Worm (Caenorhabditis elegans): ENCODE data around the gene W08F4.13.

W08F4.13 gene

ce11 chrII:614701-615100, 30.1 kb downstream of the W08F4.13 start:
- no peak for TF ChIP-seq B0035.1 (tag; optimal IDR thresholded peaks at IDR 0.05)
- no peak for TF ChIP-seq mxl-1 (tag; optimal IDR thresholded peaks at IDR 0.05)
- TF ChIP-seq snpc-1.3 (tag; optimal IDR thresholded peaks at IDR 0.05; ENCODE audit: insufficient read depth): no peak
- TF ChIP-seq snpc-1.1 (tag; optimal IDR thresholded peaks at IDR 0.05; ENCODE audit: insufficient read depth): no peak
- no peak for TF ChIP-seq sdz-38 (tag; optimal IDR thresholded peaks at IDR 0.05)
- TF ChIP-seq hlh-12 (tag; optimal IDR thresholded peaks at IDR 0.05): no peak
- TF ChIP-seq rcor-1 (GFP tag; IDR thresholded peaks at IDR 0.05): no peak
- TF ChIP-seq zim-3 (tag; optimal IDR thresholded peaks at IDR 0.05): no peak
- no peak for TF ChIP-seq attf-6 (GFP tag; IDR thresholded peaks at IDR 0.05)

- TF ChIP-seq hmg-1.2 (GFP tag; IDR thresholded peaks at IDR 0.05): peak; percentile 73; the same call in 1 of the 2 replicates
- TF ChIP-seq attf-5 (GFP tag; optimal IDR thresholded peaks at IDR 0.05): no peak
- no peak for TF ChIP-seq chd-7 (tag; optimal IDR thresholded peaks at IDR 0.05)
- TF ChIP-seq nhr-80 (tag; optimal IDR thresholded peaks at IDR 0.05): peak; percentile 71
- TF ChIP-seq unc-62 (GFP tag; optimal IDR thresholded peaks at IDR 0.05): peak; percentile 24
- peak; percentile 49 to 74 for TF ChIP-seq let-607 (tag; optimal IDR thresholded peaks at IDR 0.05)
- TF ChIP-seq pha-4 (tag; optimal IDR thresholded peaks at IDR 0.05): peak; percentile 68
- no peak for TF ChIP-seq F57C9.4 (tag; optimal IDR thresholded peaks at IDR 0.05)
These were observed 36.5 kb downstream of the W08F4.13 start for ce11 chrII:621141-621540.

- peak; percentile 35 for TF ChIP-seq nhr-80 (tag; optimal IDR thresholded peaks at IDR 0.05)
- TF ChIP-seq aptf-3 (GFP tag; IDR thresholded peaks at IDR 0.05): no peak
- peak; percentile 93 for TF ChIP-seq hmg-1.2 (GFP tag; IDR thresholded peaks at IDR 0.05)
These were observed 37.9 kb downstream of the W08F4.13 start for ce11 chrII:622478-622877.

- TF ChIP-seq snpc-3.4 (tag; optimal IDR thresholded peaks at IDR 0.05) (no peak), mes-4 (tag; optimal IDR thresholded peaks at IDR 0.05) (no peak), athp-1 (tag; optimal IDR thresholded peaks at IDR 0.05) (no peak), cebp-2 (GFP tag; IDR thresholded peaks at IDR 0.05) (no peak), ekl-4 (GFP tag; IDR thresholded peaks at IDR 0.05) (no peak), mcd-1 (GFP tag; IDR thresholded peaks at IDR 0.05) (no peak), zim-3 (tag; optimal IDR thresholded peaks at IDR 0.05) (no peak), egrh-3 (GFP tag; IDR thresholded peaks at IDR 0.05) (no peak)
These were observed 39.8 kb downstream of the W08F4.13 start, which contains the start of gene T04B8.5 for ce11 chrII:624443-624842. Gene T04B8.5, minus strand, starts transcription at chrII:624543.

- TF ChIP-seq zfh-2 (GFP tag; conservative IDR thresholded peaks at IDR 0.05): peak; percentile 57; the same call in 1 of the 2 replicates
- no peak for TF ChIP-seq ets-4 (GFP tag; optimal IDR thresholded peaks at IDR 0.05)
- TF ChIP-seq sptf-2 (GFP tag; optimal IDR thresholded peaks at IDR 0.05): no peak
- no peak for TF ChIP-seq Y67H2A.10 (GFP tag; conservative IDR thresholded peaks at IDR 0.05)
- no peak for TF ChIP-seq lin-54 (GFP tag; optimal IDR thresholded peaks at IDR 0.05)
- no peak for TF ChIP-seq atf-7 (tag; optimal IDR thresholded peaks at IDR 0.05)
- TF ChIP-seq D2030.7 (GFP tag; IDR thresholded peaks at IDR 0.05): no peak
- TF ChIP-seq egrh-3 (GFP tag; IDR thresholded peaks at IDR 0.05): peak; percentile 20; the same call in 1 of the 2 replicates
- no peak for TF ChIP-seq nhr-27 (tag; optimal IDR thresholded peaks at IDR 0.05)
- no peak for TF ChIP-seq fkh-3 (tag; optimal IDR thresholded peaks at IDR 0.05)
- TF ChIP-seq F49E8.2 (tag; optimal IDR thresholded peaks at IDR 0.05; ENCODE audit: insufficient read depth): no peak
- TF ChIP-seq dox-1 (GFP tag; IDR thresholded peaks at IDR 0.05): no peak
- TF ChIP-seq K12H6.12 (tag; optimal IDR thresholded peaks at IDR 0.05): peak; percentile 24
- no peak for TF ChIP-seq madf-8 (GFP tag; conservative IDR thresholded peaks at IDR 0.05)
- TF ChIP-seq hmg-1.2 (GFP tag; IDR thresholded peaks at IDR 0.05): peak; percentile 93
- TF ChIP-seq tbx-9 (tag; optimal IDR thresholded peaks at IDR 0.05; ENCODE audit: borderline replicate concordance): no peak
- TF ChIP-seq athp-1 (tag; optimal IDR thresholded peaks at IDR 0.05): no peak
- TF ChIP-seq F57C9.4 (tag; optimal IDR thresholded peaks at IDR 0.05): no peak
These were observed 41.3 kb downstream of the W08F4.13 start for ce11 chrII:625926-626325.
